Fruit fly (Drosophila melanogaster): ENCODE data around the gene CG31391.

The CG31391 gene

DNA sequence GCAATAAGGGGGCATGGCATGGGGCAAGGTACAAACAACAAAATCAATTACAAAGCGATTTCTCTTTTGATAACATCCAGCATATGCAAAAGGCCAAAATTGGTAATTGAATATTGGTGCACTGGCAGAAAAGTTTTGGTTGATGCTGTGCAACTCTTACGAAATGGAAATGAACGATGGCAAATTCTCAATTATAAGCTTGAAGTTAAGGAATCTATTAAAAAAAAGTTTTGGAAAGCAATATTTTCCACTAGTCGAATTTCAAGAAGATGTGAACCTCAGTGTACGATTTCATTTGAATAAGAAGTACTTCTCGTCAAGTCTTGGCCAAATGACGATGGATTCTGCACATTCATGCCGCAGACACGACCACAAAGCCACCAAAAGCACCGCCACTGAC lies 48.9 kb downstream of the CG31391 start (continued):
- TF ChIP-seq CG10267 (tag; optimal IDR thresholded peaks at IDR 0.05) (peak; percentile 5), MTF-1 (GFP tag; optimal IDR thresholded peaks at IDR 0.05; ENCODE audit: borderline replicate concordance) (no peak), Lhr (GFP tag; optimal IDR thresholded peaks at IDR 0.05) (no peak), Six4 (GFP tag; optimal IDR thresholded peaks at IDR 0.05) (no peak), chif (GFP tag; optimal IDR thresholded peaks at IDR 0.05) (peak in 1 of 2 experiments; percentile 14), fd64A (GFP tag; optimal IDR thresholded peaks at IDR 0.05) (no peak), gce (GFP tag; IDR thresholded peaks at IDR 0.05) (no peak), Dfd (GFP tag; optimal IDR thresholded peaks at IDR 0.05) (no peak), zfh2 (GFP tag; optimal IDR thresholded peaks at IDR 0.05) (no peak), CG2199 (GFP tag; IDR thresholded peaks at IDR 0.05) (no peak), Dll (GFP tag; IDR thresholded peaks at IDR 0.05; ENCODE audit: partially characterized antibody) (no peak), CG17802 (tag; optimal IDR thresholded peaks at IDR 0.05) (peak; percentile 5), Deaf1 (tag; optimal IDR thresholded peaks at IDR 0.05) (no peak), CG3163 (GFP tag; optimal IDR thresholded peaks at IDR 0.05) (no peak), CG12659 (GFP tag; optimal IDR thresholded peaks at IDR 0.05) (no peak), CG6272 (GFP tag; IDR thresholded peaks at IDR 0.05) (no peak), CG14860 (GFP tag; IDR thresholded peaks at IDR 0.05; ENCODE audit: partially characterized antibody) (no peak), CG3995 (GFP tag; optimal IDR thresholded peaks at IDR 0.05) (no peak), CG14710 (tag; optimal IDR thresholded peaks at IDR 0.05) (peak; percentile 23), CG31365 (tag; optimal IDR thresholded peaks at IDR 0.05) (no peak), CG18011 (GFP tag; optimal IDR thresholded peaks at IDR 0.05) (no peak), Elba2 (GFP tag; optimal IDR thresholded peaks at IDR 0.05) (no peak), CG30020 (tag; optimal IDR thresholded peaks at IDR 0.05) (no peak), CG3726 (GFP tag; IDR thresholded peaks at IDR 0.05) (no peak), CG4360 (GFP tag; IDR thresholded peaks at IDR 0.05) (no peak), CG11398 (GFP tag; optimal IDR thresholded peaks at IDR 0.05) (no peak), kni (GFP tag; optimal IDR thresholded peaks at IDR 0.05) (no peak), CG2202 (tag; optimal IDR thresholded peaks at IDR 0.05) (no peak), bab2 (GFP tag; optimal IDR thresholded peaks at IDR 0.05) (peak; percentile 3), Xrp1 (GFP tag; IDR thresholded peaks at IDR 0.05) (peak; percentile 52; the same call in 1 of the 2 replicates), lilli (GFP tag; optimal IDR thresholded peaks at IDR 0.05) (peak; percentile 20), esg (GFP tag; conservative IDR thresholded peaks at IDR 0.05) (no peak), CG7372 (GFP tag; IDR thresholded peaks at IDR 0.05) (no peak), CG10565 (GFP tag; optimal IDR thresholded peaks at IDR 0.05) (no peak), seq (GFP tag; IDR thresholded peaks at IDR 0.05) (no peak), PHDP (tag; optimal IDR thresholded peaks at IDR 0.05) (peak; percentile 2), Camta (GFP tag; optimal IDR thresholded peaks at IDR 0.05) (no peak), schlank (tag; optimal IDR thresholded peaks at IDR 0.05) (no peak), Oaz (GFP tag; IDR thresholded peaks at IDR 0.05) (no peak), slbo (GFP tag; IDR thresholded peaks at IDR 0.05) (0 out of 2 replicates have a peak, but pooled peaks have one; percentile 38), zf30C (GFP tag; optimal IDR thresholded peaks at IDR 0.05) (no peak), CG13775 (GFP tag; optimal IDR thresholded peaks at IDR 0.05) (no peak), CG12942 (GFP tag; optimal IDR thresholded peaks at IDR 0.05) (no peak), Gsc (GFP tag; IDR thresholded peaks at IDR 0.05) (no peak), CG11696 (GFP tag; IDR thresholded peaks at IDR 0.05) (no peak), nerfin-2 (GFP tag; IDR thresholded peaks at IDR 0.05; ENCODE audit: partially characterized antibody) (no peak), CG15269 (tag; optimal IDR thresholded peaks at IDR 0.05) (peak; percentile 6), CG12155 (GFP tag; optimal IDR thresholded peaks at IDR 0.05) (no peak), gsb-n (tag; optimal IDR thresholded peaks at IDR 0.05) (peak; percentile 35), NC2β (GFP tag; optimal IDR thresholded peaks at IDR 0.05) (no peak), dan (GFP tag; IDR thresholded peaks at IDR 0.05) (no peak), CG7556 (GFP tag; optimal IDR thresholded peaks at IDR 0.05) (peak; percentile 6)

All from whole organism, embryonic.